Fruit fly (Drosophila melanogaster) Kc167 (cell line): ENCODE measurements around the gene CG15172.

Experiments used
- Myc ChIP-seq: fragments of >200 bp; optimal IDR thresholded peaks from 2 replicates; lab custom pipeline; 2017; ENCODE audit warnings: missing external identifiers
- Sin3A ChIP-seq: fragments of >200 bp; optimal IDR thresholded peaks from 2 replicates; lab custom pipeline; 2018; ENCODE audit warnings: missing external identifiers
- h ChIP-seq: fragments of >200 bp; optimal IDR thresholded peaks from 3 replicates; lab custom pipeline; 2018; ENCODE audit warnings: missing external identifiers
- insv ChIP-seq: fragments of >200 bp; optimal IDR thresholded peaks from 3 replicates; lab custom pipeline; 2018; ENCODE audit warnings: missing external identifiers
- psq ChIP-seq: fragments of >200 bp; optimal IDR thresholded peaks from 2 replicates; lab custom pipeline; 2017; ENCODE audit warnings: missing external identifiers
- ttk ChIP-seq: sonication (Bioruptor generic); optimal IDR thresholded peaks from 2 replicates; lab custom pipeline; 2017; ENCODE audit warnings: missing external identifiers

Gene CG15172

dm6 chr2L:19022221-19022516, at the start of gene CG15172:
TSS of gene CG15172 (plus strand) at chr2L:19022417.
- TF ChIP-seq h, result no peak

- TF ChIP-seq h (no peak), psq (no peak), ttk (lab: Kevin White, UChicago) (no peak), insv (lab: Kevin White, UChicago) (no peak), Sin3A (no peak), Myc (lab: Kevin White, UChicago) (no peak)
Measured at dm6 chr2L:18974063-18974779, 48.0 kb upstream of the CG15172 start, which contains the start of the genes L2HGDH and CG10431. TSS of gene L2HGDH (minus strand) at chr2L:18974448. TSS of gene CG10431 (plus strand) at chr2L:18974710.

dm6 chr2L:18976749-18977148, 45.5 kb upstream of the CG15172 start:
- TF ChIP-seq Myc (lab: Kevin White, UChicago), result no peak
- TF ChIP-seq ttk (lab: Kevin White, UChicago), result no peak
- TF ChIP-seq psq, result no peak
- TF ChIP-seq h, result no peak
- TF ChIP-seq insv (lab: Kevin White, UChicago), result no peak
- no peak for TF ChIP-seq Sin3A

dm6 chr2L:18978923-18979322, 43.3 kb upstream of the CG15172 start:
- TF ChIP-seq Sin3A, result no peak
- TF ChIP-seq insv (lab: Kevin White, UChicago), result no peak
- no peak for TF ChIP-seq h
- no peak for TF ChIP-seq ttk (lab: Kevin White, UChicago)
- no peak for TF ChIP-seq Myc (lab: Kevin White, UChicago)
- no peak for TF ChIP-seq psq

- TF ChIP-seq insv (lab: Kevin White, UChicago) (no peak), Sin3A (no peak), h (no peak), psq (no peak), Myc (lab: Kevin White, UChicago) (no peak), ttk (lab: Kevin White, UChicago) (no peak)
Measured at dm6 chr2L:18979407-18979806, 42.8 kb upstream of the CG15172 start.

dm6 chr2L:18980982-18981381, 41.2 kb upstream of the CG15172 start:
- TF ChIP-seq Myc (lab: Kevin White, UChicago) (no peak), psq (no peak), Sin3A (no peak)

dm6 chr2L:18981484-18981883, 40.7 kb upstream of the CG15172 start:
- TF ChIP-seq psq (no peak), Sin3A (no peak), ttk (lab: Kevin White, UChicago) (no peak), Myc (lab: Kevin White, UChicago) (no peak), h (no peak), insv (lab: Kevin White, UChicago) (no peak)

- TF ChIP-seq h (no peak), Sin3A (no peak), Myc (lab: Kevin White, UChicago) (no peak), psq (no peak), insv (lab: Kevin White, UChicago) (no peak), ttk (lab: Kevin White, UChicago) (no peak)
Measured at dm6 chr2L:18981947-18982579, 40.2 kb upstream of the CG15172 start.

dm6 chr2L:18982826-18983758, 39.1 kb upstream of the CG15172 start:
- TF ChIP-seq insv (lab: Kevin White, UChicago) (no peak), Myc (lab: Kevin White, UChicago) (no peak), Sin3A (no peak), h (no peak), ttk (lab: Kevin White, UChicago) (no peak), psq (no peak)

- no peak for TF ChIP-seq Sin3A
- no peak for TF ChIP-seq Myc (lab: Kevin White, UChicago)
- TF ChIP-seq psq, result no peak
Measured at dm6 chr2L:18984158-18984557, 38.1 kb upstream of the CG15172 start.

dm6 chr2L:18985201-18986124, 36.8 kb upstream of the CG15172 start:
- TF ChIP-seq h, result no peak
- TF ChIP-seq ttk (lab: Kevin White, UChicago), result no peak
- no peak for TF ChIP-seq Myc (lab: Kevin White, UChicago)
- no peak for TF ChIP-seq psq
- TF ChIP-seq Sin3A, result no peak
- no peak for TF ChIP-seq insv (lab: Kevin White, UChicago)

- TF ChIP-seq Sin3A (no peak), h (no peak), Myc (lab: Kevin White, UChicago) (no peak), ttk (lab: Kevin White, UChicago) (peak; percentile 92), psq (no peak), insv (lab: Kevin White, UChicago) (no peak)
Measured at dm6 chr2L:18986125-18986498, 36.1 kb upstream of the CG15172 start.
